Fruit fly (Drosophila melanogaster): Measurements from ENCODE around the gene scpr-A.

- no peak for TF ChIP-seq psq (optimal IDR thresholded peaks at IDR 0.05)
- TF ChIP-seq Dll (optimal IDR thresholded peaks at IDR 0.05): no peak
Observed at dm6 chr3R:11219883-11220282, 21.1 kb upstream of the scpr-A start, which contains the start of gene CG6689.
